Fruit fly (Drosophila melanogaster): Measurements from ENCODE around the gene Psf2.

- no peak for TF ChIP-seq Sin3A (optimal IDR thresholded peaks at IDR 0.05)
- no peak for TF ChIP-seq h (optimal IDR thresholded peaks at IDR 0.05)
- TF ChIP-seq psq (optimal IDR thresholded peaks at IDR 0.05), result no peak
Measured at dm6 chr2L:4372802-4373570, 14.2 kb downstream of the Psf2 start.

Data from Kc167 (cell line).